Worm (Caenorhabditis elegans) whole organism, mixed stage, embryonic: ENCODE measurements around the gene F10D7.11.

ENCODE experiments used
- M03D4.4 ChIP-seq: sonication (generic microtip); optimal IDR thresholded peaks from 2 replicates; lab custom pipeline; 2017; ENCODE audit warnings: mild to moderate bottlenecking, missing genetic modification characterization, missing compliant biosample characterization
- bed-3 ChIP-seq: fragments of 200-800 bp; sonication (Bioruptor generic); optimal IDR thresholded peaks from 3 replicates; lab custom pipeline; 2018; ENCODE audit warnings: mild to moderate bottlenecking, missing genetic modification characterization, moderate library complexity, missing compliant biosample characterization
- blmp-1 ChIP-seq: fragments of 150-350 bp; optimal IDR thresholded peaks from 2 replicates; lab custom pipeline; 2014; ENCODE audit warnings: missing biosample characterization, missing genetic modification characterization
- ceh-39 ChIP-seq: fragments of 150-350 bp; optimal IDR thresholded peaks from 2 replicates; lab custom pipeline; 2014; ENCODE audit warnings: missing biosample characterization, missing genetic modification characterization
- ceh-83 ChIP-seq: fragments of 200-800 bp; sonication (Bioruptor generic); optimal IDR thresholded peaks from 2 replicates; lab custom pipeline; 2018; ENCODE audit warnings: mild to moderate bottlenecking, missing genetic modification characterization, missing compliant biosample characterization
- ces-1 ChIP-seq: fragments of 150-350 bp; optimal IDR thresholded peaks from 2 replicates; lab custom pipeline; 2014; ENCODE audit warnings: missing biosample characterization, missing genetic modification reagents, missing genetic modification characterization
- cnd-1 ChIP-seq: fragments of 200-800 bp; sonication (Bioruptor generic); optimal IDR thresholded peaks from 2 replicates; lab custom pipeline; 2018; ENCODE audit warnings: mild to moderate bottlenecking, missing genetic modification characterization, missing compliant biosample characterization
- drap-1 ChIP-seq: fragments of 200-800 bp; sonication (Bioruptor generic); optimal IDR thresholded peaks from 3 replicates; lab custom pipeline; 2018; ENCODE audit warnings: mild to moderate bottlenecking, missing genetic modification characterization, missing compliant biosample characterization
- elt-1 ChIP-seq: sonication (generic microtip); optimal IDR thresholded peaks from 2 replicates; lab custom pipeline; 2017; ENCODE audit warnings: missing genetic modification characterization, mild to moderate bottlenecking, missing compliant biosample characterization, antibody characterized with exemption, moderate library complexity, borderline replicate concordance; ENCODE audit not compliant: insufficient read depth
- flh-1 ChIP-seq: fragments of 200-800 bp; sonication (Bioruptor generic); optimal IDR thresholded peaks from 2 replicates; lab custom pipeline; 2018; ENCODE audit warnings: mild to moderate bottlenecking, missing genetic modification characterization, moderate library complexity, missing compliant biosample characterization
- ham-2 ChIP-seq: fragments of 200-800 bp; sonication (Bioruptor generic); optimal IDR thresholded peaks from 2 replicates; lab custom pipeline; 2018; ENCODE audit warnings: mild to moderate bottlenecking, missing genetic modification characterization, missing compliant biosample characterization
- hlh-1 ChIP-seq: fragments of 150-350 bp; optimal IDR thresholded peaks from 2 replicates; lab custom pipeline; 2014; ENCODE audit warnings: missing biosample characterization, missing genetic modification reagents, missing genetic modification characterization
- lin-13 ChIP-seq: fragments of 150-350 bp; optimal IDR thresholded peaks from 2 replicates; lab custom pipeline; 2014; ENCODE audit warnings: missing biosample characterization, missing genetic modification characterization
- lin-32 ChIP-seq: fragments of 200-800 bp; sonication (Bioruptor generic); optimal IDR thresholded peaks from 2 replicates; lab custom pipeline; 2018; ENCODE audit warnings: mild to moderate bottlenecking, missing genetic modification characterization, missing compliant biosample characterization
- lsy-2 ChIP-seq: fragments of 150-350 bp; optimal IDR thresholded peaks from 2 replicates; lab custom pipeline; 2014; ENCODE audit warnings: missing biosample characterization, missing genetic modification characterization
- mep-1 ChIP-seq: fragments of 150-350 bp; optimal IDR thresholded peaks from 2 replicates; lab custom pipeline; 2017; ENCODE audit warnings: missing biosample characterization, missing genetic modification reagents, missing genetic modification characterization, inconsistent platforms
- mls-2 ChIP-seq: sonication (generic microtip); optimal IDR thresholded peaks from 2 replicates; lab custom pipeline; 2016; ENCODE audit warnings: mild to moderate bottlenecking, missing genetic modification characterization, moderate library complexity, missing compliant biosample characterization
- nhr-12 ChIP-seq: fragments of 150-350 bp; optimal IDR thresholded peaks from 2 replicates; lab custom pipeline; 2014; ENCODE audit warnings: missing biosample characterization, missing genetic modification characterization
- nhr-2 ChIP-seq: fragments of 150-350 bp; optimal IDR thresholded peaks from 2 replicates; lab custom pipeline; 2014; ENCODE audit warnings: missing biosample characterization, missing genetic modification characterization
- nhr-237 ChIP-seq: fragments of 150-350 bp; optimal IDR thresholded peaks from 2 replicates; lab custom pipeline; 2014; ENCODE audit warnings: missing biosample characterization, missing genetic modification characterization
- nhr-28 ChIP-seq: fragments of 150-350 bp; optimal IDR thresholded peaks from 2 replicates; lab custom pipeline; 2014; ENCODE audit warnings: missing biosample characterization, missing genetic modification characterization
- nhr-76 ChIP-seq: sonication (generic microtip); optimal IDR thresholded peaks from 2 replicates; lab custom pipeline; 2017; ENCODE audit warnings: missing biosample characterization, missing genetic modification characterization
- pha-4 ChIP-seq: fragments of 150-350 bp; optimal IDR thresholded peaks from 2 replicates; lab custom pipeline; 2018; ENCODE audit warnings: missing biosample characterization, missing genetic modification reagents, missing genetic modification characterization
- sptf-1 ChIP-seq: sonication (generic microtip); optimal IDR thresholded peaks from 2 replicates; lab custom pipeline; 2017; ENCODE audit warnings: mild to moderate bottlenecking, missing genetic modification characterization, moderate library complexity, missing compliant biosample characterization
- unc-120 ChIP-seq: sonication (generic microtip); optimal IDR thresholded peaks from 2 replicates; lab custom pipeline; 2017; ENCODE audit warnings: missing genetic modification characterization, missing compliant biosample characterization; ENCODE audit not compliant: poor library complexity, severe bottlenecking
- unc-62 ChIP-seq: fragments of 150-350 bp; optimal IDR thresholded peaks from 2 replicates; lab custom pipeline; 2014; ENCODE audit warnings: missing biosample characterization, missing genetic modification reagents, missing genetic modification characterization

The F10D7.11 gene

DNA sequence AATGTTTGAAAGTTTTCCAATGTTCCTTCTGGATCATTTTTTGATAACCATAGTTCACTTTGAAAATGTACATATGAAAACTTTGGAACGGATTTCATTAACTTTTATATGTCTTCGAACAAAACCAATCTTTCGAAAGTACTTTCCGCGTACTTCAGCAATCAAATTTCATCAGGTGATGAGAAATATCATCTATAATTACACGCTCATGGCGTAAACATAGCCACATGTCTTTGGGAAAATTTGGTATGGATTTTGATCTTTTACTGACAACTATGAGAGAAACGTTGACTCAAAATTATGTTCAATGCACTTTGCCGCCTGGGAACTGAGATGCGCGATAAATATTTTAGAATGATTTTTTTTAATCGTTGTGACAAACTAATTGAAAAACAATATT is 23.7 kb upstream of the F10D7.11 start:
- TF ChIP-seq blmp-1 (tag; lab: Kevin White, UChicago) (no peak), unc-120 (no peak), nhr-12 (no peak), M03D4.4 (tag; lab: Kevin White, UChicago) (no peak), mep-1 (no peak)

DNA sequence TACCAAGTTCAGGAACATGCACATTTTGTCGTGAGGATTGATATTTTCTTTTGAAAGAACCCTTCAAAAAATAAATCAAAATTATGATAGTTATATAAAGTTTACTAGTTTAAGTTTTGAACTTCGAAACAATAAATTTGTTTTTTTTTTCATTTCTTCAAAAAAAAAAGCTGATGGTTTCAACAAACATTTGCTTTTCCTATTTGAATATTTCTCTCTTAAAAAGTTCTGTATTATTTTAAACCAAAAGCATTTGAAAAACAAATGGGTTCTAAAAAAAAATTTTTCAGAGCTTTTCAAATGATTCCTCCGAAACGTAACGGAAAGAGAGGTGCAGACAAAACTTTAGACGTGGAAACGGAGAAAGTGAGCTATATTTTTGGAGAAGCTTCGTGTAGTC is 22.1 kb upstream of the F10D7.11 start, which contains the start of gene C53C11.1:
C53C11.1 (plus strand) TSS at position 301 of the 400 bp plus-strand sequence.
- TF ChIP-seq mls-2 (no peak), bed-3 (GFP tag; lab: Kevin White, UChicago) (no peak), pha-4 (tag; lab: Kevin White, UChicago) (no peak), nhr-28 (tag; lab: Kevin White, UChicago) (no peak), unc-62 (GFP tag; lab: Kevin White, UChicago) (no peak), nhr-237 (tag; lab: Kevin White, UChicago) (no peak), ceh-39 (no peak), nhr-2 (no peak)
- TF ChIP-seq, all 35 proteins: peak for 0

DNA sequence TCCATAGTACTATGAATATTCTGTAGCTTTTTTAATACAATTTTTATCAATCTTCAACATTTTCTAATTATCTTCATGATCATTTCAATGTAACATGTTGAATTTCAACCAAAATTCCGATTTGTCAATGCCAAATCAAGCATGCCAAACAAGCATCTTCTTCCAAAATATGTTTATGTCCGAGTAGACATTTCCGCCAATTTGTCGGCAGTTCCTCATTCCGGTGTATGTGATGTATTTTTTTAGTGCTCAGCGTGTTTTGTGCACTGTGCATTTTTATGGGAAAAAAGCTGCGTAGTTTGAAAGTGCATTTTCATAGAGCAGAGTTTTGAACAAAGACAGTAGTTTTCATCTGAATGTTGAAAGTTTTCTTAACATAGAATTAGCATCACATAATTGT is 13.2 kb upstream of the F10D7.11 start:
- no peak for TF ChIP-seq drap-1 (GFP tag; lab: Kevin White, UChicago)
- no peak for TF ChIP-seq nhr-28 (tag; lab: Kevin White, UChicago)
- no peak for TF ChIP-seq hlh-1
- TF ChIP-seq elt-1 (tag; lab: Kevin White, UChicago) = no peak
- TF ChIP-seq ceh-39 = no peak
- TF ChIP-seq M03D4.4 (tag; lab: Kevin White, UChicago) = no peak
- TF ChIP-seq blmp-1 (tag; lab: Kevin White, UChicago) = no peak
- no peak for TF ChIP-seq unc-120
- TF ChIP-seq lsy-2 (tag; lab: Kevin White, UChicago) = no peak

DNA sequence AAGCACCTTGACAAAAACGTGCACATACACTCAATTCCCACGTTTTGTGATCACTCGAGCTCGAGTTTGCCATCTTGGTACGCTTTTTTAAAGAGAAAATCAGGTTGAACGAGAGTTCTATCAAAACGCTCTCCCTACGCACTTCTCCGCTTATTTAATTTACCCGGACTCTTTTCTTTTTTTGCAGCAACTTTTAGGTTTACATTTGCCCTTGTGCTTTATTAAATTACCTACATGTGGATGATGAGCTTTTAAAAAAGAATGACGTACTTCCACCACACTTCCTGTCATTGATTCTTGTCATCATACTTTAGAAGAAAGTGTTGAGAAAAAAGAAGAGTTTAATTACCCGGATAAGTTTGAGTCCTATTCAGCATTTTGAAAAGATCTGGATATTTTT is 10.5 kb upstream of the F10D7.11 start:
- TF ChIP-seq ces-1 (GFP tag; lab: Kevin White, UChicago) (peak; percentile 49), lsy-2 (tag; lab: Kevin White, UChicago) (no peak)

DNA sequence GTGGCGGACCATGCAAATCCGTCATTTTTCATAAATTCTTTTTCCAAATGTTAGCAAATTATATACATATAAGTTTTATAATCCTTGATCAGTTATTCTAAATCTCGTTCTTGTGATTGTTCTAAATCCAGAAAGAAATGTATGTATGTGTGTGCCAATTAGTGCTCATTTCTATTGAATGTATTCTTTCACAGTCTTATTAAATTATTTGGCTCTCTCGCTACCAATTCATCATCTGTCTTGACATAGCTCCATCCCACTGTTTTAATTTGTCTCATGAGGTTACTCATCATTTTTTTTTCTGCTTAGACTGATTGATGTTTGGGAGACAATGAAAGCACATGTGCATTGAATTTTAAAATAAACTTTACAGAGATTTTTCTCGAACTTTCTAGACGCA is 7.2 kb upstream of the F10D7.11 start:
- peak; percentile 57 for TF ChIP-seq ces-1 (GFP tag; lab: Kevin White, UChicago)
- TF ChIP-seq cnd-1 = no peak

DNA sequence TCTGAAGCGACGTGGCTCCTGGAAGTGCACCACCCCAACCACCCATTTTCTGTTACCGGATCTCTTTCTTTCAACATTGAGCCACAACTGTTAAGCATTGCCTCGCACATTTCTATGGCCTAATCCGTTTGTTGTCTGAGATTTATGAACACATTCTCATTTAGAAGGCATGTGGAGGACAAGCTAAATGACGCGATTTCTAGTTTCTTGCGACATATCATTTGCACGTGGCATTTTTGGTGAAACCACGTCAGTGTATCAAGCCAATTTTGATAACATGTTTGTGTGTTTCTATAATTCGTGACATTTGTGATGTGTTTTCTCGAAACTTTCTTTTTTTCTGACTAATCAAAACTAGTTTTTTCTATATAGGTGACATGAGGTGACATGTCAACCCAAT is 5.9 kb upstream of the F10D7.11 start:
- TF ChIP-seq bed-3 (GFP tag; lab: Kevin White, UChicago) = no peak
- TF ChIP-seq unc-62 (GFP tag; lab: Kevin White, UChicago) = no peak
- no peak for TF ChIP-seq sptf-1 (tag; lab: Kevin White, UChicago)
- TF ChIP-seq, all 35 proteins: peak for 0

DNA sequence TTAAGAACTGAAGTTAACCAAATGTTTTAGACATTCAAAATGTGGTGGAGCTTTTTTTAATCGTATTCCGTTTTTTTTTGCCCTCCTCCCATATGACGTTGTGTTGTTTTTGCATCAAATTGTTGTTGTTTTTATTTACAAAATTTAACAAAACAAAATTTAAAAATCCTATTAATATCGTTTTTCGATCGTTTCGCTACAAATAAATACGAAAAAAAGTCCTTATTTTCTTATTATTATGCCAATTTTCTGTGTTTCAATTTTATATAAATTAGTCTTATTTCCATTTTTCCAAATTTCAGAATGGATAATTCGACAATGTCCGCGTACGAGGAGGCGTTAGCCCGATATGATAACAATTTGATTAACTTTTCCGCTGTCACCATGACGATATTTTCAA is 3.2 kb upstream of the F10D7.11 start, which contains the start of gene npr-36:
npr-36 (plus strand) TSS at position 301 of the 400 bp plus-strand sequence.
- TF ChIP-seq nhr-237 (tag; lab: Kevin White, UChicago) (no peak), nhr-76 (tag; lab: Kevin White, UChicago) (no peak), sptf-1 (tag; lab: Kevin White, UChicago) (no peak), lsy-2 (tag; lab: Kevin White, UChicago) (no peak), ceh-83 (GFP tag; lab: Kevin White, UChicago) (no peak), ham-2 (GFP tag; lab: Kevin White, UChicago) (no peak), nhr-2 (no peak), ceh-39 (no peak), flh-1 (GFP tag; lab: Kevin White, UChicago) (no peak), unc-120 (no peak), lin-32 (GFP tag; lab: Kevin White, UChicago) (no peak), bed-3 (GFP tag; lab: Kevin White, UChicago) (no peak)

DNA sequence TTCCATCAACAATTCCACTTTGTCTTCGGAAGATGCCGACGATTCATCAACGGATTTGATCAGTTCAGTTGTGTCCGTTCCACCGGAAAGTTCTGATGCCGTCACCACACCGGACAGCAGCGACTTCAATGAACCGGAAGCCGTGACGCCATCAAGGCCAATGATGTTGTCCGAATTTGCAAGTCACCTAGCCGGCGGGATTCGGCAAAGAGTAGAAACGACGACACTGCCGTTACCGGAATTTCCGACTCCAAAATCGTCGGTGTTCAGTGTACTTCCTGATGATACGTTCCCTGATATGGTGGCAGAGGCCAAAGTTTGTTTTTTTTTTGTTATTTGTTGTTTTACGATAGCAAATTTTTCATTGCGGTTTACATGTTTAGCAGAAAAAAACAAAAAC is 862 bp downstream of the F10D7.11 start:
- TF ChIP-seq bed-3 (GFP tag; lab: Kevin White, UChicago) = no peak
- TF ChIP-seq ceh-39 = no peak
- no peak for TF ChIP-seq blmp-1 (tag; lab: Kevin White, UChicago)
- no peak for TF ChIP-seq nhr-2
- TF ChIP-seq cnd-1 = no peak
- TF ChIP-seq hlh-1 = no peak
- no peak for TF ChIP-seq lin-13 (tag; lab: Kevin White, UChicago)
- TF ChIP-seq lsy-2 (tag; lab: Kevin White, UChicago) = no peak
- TF ChIP-seq elt-1 (tag; lab: Kevin White, UChicago) = no peak
- TF ChIP-seq ceh-83 (GFP tag; lab: Kevin White, UChicago) = no peak
- TF ChIP-seq sptf-1 (tag; lab: Kevin White, UChicago) = no peak
- no peak for TF ChIP-seq mep-1
- no peak for TF ChIP-seq flh-1 (GFP tag; lab: Kevin White, UChicago)
- TF ChIP-seq unc-120 = no peak
- TF ChIP-seq ces-1 (GFP tag; lab: Kevin White, UChicago) = no peak
- no peak for TF ChIP-seq M03D4.4 (tag; lab: Kevin White, UChicago)
- no peak for TF ChIP-seq nhr-237 (tag; lab: Kevin White, UChicago)
